Fruit fly (Drosophila melanogaster) whole organism, wandering third instar larva: ENCODE data around the gene Mgat3.
A peak's percentile ranks its signal among the peaks of the same experiment; 100 is the strongest.

Experiments
- Abd-B ChIP-seq: fragments of >200 bp; optimal IDR thresholded peaks from 2 replicates; lab custom pipeline; 2017; ENCODE audit warnings: missing biosample characterization, missing genetic modification characterization
- CG32264 ChIP-seq: fragments of 200-800 bp; sonication (Bioruptor generic); optimal IDR thresholded peaks from 2 replicates; lab custom pipeline; 2016; ENCODE audit warnings: missing biosample characterization, missing genetic modification characterization
- CG9705 ChIP-seq: fragments of 200-800 bp; sonication (Bioruptor generic); optimal IDR thresholded peaks from 2 replicates; lab custom pipeline; 2018; ENCODE audit warnings: missing biosample characterization, mild to moderate bottlenecking, missing genetic modification characterization
- CrebA ChIP-seq: fragments of 200-800 bp; sonication (Bioruptor generic); optimal IDR thresholded peaks from 2 replicates; lab custom pipeline; 2016; ENCODE audit warnings: missing biosample characterization, mild to moderate bottlenecking, missing genetic modification characterization, borderline replicate concordance
- Dfd ChIP-seq: fragments of >200 bp; optimal IDR thresholded peaks from 2 replicates; lab custom pipeline; 2017; ENCODE audit warnings: missing biosample characterization, missing genetic modification characterization
- Dif ChIP-seq: fragments of 200-275, 200-300 bp; sonication (Bioruptor generic); optimal IDR thresholded peaks from 2 replicates; lab custom pipeline; 2018; ENCODE audit warnings: missing biosample characterization, missing genetic modification characterization; ENCODE audit not compliant: partially characterized antibody
- GATAd ChIP-seq: sonication (Bioruptor generic); optimal IDR thresholded peaks from 2 replicates; lab custom pipeline; 2016; ENCODE audit warnings: missing biosample characterization, missing genetic modification characterization
- HLH106 ChIP-seq: fragments of 200-800 bp; optimal IDR thresholded peaks from 3 replicates; lab custom pipeline; 2019; ENCODE audit warnings: missing biosample characterization, mild to moderate bottlenecking, missing genetic modification characterization, moderate library complexity
- Hnf4 ChIP-seq: fragments of 200-800 bp; sonication (Bioruptor generic); optimal IDR thresholded peaks from 2 replicates; lab custom pipeline; 2016; ENCODE audit warnings: missing biosample characterization, mild to moderate bottlenecking, missing genetic modification characterization
- Hr78 ChIP-seq: fragments of >200 bp; optimal IDR thresholded peaks from 2 replicates; lab custom pipeline; 2017; ENCODE audit warnings: missing biosample characterization, missing genetic modification characterization
- Hr83 ChIP-seq: fragments of 200-300 bp; sonication (Bioruptor generic); optimal IDR thresholded peaks from 2 replicates; lab custom pipeline; 2016; ENCODE audit warnings: missing biosample characterization, mild to moderate bottlenecking, missing genetic modification characterization, moderate library complexity; ENCODE audit not compliant: poor library complexity, severe bottlenecking
- Jra ChIP-seq: sonication (Bioruptor generic); optimal IDR thresholded peaks from 2 replicates; lab custom pipeline; 2016; ENCODE audit warnings: missing biosample characterization, missing genetic modification characterization
- Mio ChIP-seq: sonication (Bioruptor generic); optimal IDR thresholded peaks from 2 replicates; lab custom pipeline; 2016; ENCODE audit warnings: missing biosample characterization, missing genetic modification characterization
- Myc ChIP-seq: fragments of >200 bp; optimal IDR thresholded peaks from 2 replicates; lab custom pipeline; 2017
- N ChIP-seq: fragments of >200 bp; optimal IDR thresholded peaks from 2 replicates; lab custom pipeline; 2018; ENCODE audit warnings: missing biosample characterization, missing external identifiers, missing genetic modification characterization
- OdsH ChIP-seq: fragments of 200-800 bp; sonication (Bioruptor generic); optimal IDR thresholded peaks from 2 replicates; lab custom pipeline; 2016; ENCODE audit warnings: missing biosample characterization, mild to moderate bottlenecking, missing genetic modification characterization
- Rel ChIP-seq, 2 experiments: fragments of 200-800 bp; sonication (Bioruptor generic) in 1 of 2; optimal IDR thresholded peaks; 2 replicates in 1 of 2; 3 replicates in 1 of 2; lab custom pipeline; 2016 to 2019; ENCODE audit warnings: mild to moderate bottlenecking in 2 of 2, missing biosample characterization in 2 of 2, missing genetic modification characterization in 2 of 2, moderate library complexity in 1 of 2
- Sp1 ChIP-seq: fragments of 200-800 bp; sonication (Bioruptor generic); optimal IDR thresholded peaks from 3 replicates; lab custom pipeline; 2019; ENCODE audit warnings: missing biosample characterization, mild to moderate bottlenecking, missing genetic modification characterization, moderate library complexity
- Vsx2 ChIP-seq: fragments of 200-300, 225-300 bp; sonication (Bioruptor generic); optimal IDR thresholded peaks from 2 replicates; lab custom pipeline; 2018; ENCODE audit warnings: missing biosample characterization, missing genetic modification characterization; ENCODE audit not compliant: partially characterized antibody
- br ChIP-seq: fragments of 200-800 bp; sonication (Bioruptor generic); optimal IDR thresholded peaks from 2 replicates; lab custom pipeline; 2016; ENCODE audit warnings: missing biosample characterization, missing genetic modification characterization
- brk ChIP-seq: fragments of 200-800 bp; sonication (Bioruptor generic); optimal IDR thresholded peaks from 2 replicates; lab custom pipeline; 2016; ENCODE audit warnings: missing biosample characterization, mild to moderate bottlenecking, missing genetic modification characterization
- dl ChIP-seq, 2 experiments: fragments of 175-275, 200-275 bp in 1 of 2; fragments of 200-275 bp in 1 of 2; sonication (Bioruptor generic); optimal IDR thresholded peaks; lab custom pipeline; 2018; ENCODE audit warnings: mild to moderate bottlenecking in 2 of 2, missing biosample characterization in 2 of 2, missing genetic modification characterization in 2 of 2, moderate library complexity in 2 of 2; ENCODE audit not compliant: partially characterized antibody in 2 of 2, insufficient read depth in 1 of 2
- dmrt93B ChIP-seq: fragments of 200-800 bp; sonication (Bioruptor generic); optimal IDR thresholded peaks from 2 replicates; lab custom pipeline; 2018; ENCODE audit warnings: missing biosample characterization, mild to moderate bottlenecking, missing genetic modification characterization
- dsf ChIP-seq: sonication (Bioruptor generic); optimal IDR thresholded peaks from 2 replicates; lab custom pipeline; 2016; ENCODE audit warnings: missing biosample characterization, missing genetic modification characterization, borderline replicate concordance
- ey ChIP-seq: fragments of 200-800 bp; sonication (Bioruptor generic); optimal IDR thresholded peaks from 2 replicates; lab custom pipeline; 2016; ENCODE audit warnings: missing biosample characterization, missing genetic modification characterization
- foxo ChIP-seq, 2 experiments: fragments of 200-800 bp; sonication (Bioruptor generic); optimal IDR thresholded peaks; 2 replicates in 1 of 2; 3 replicates in 1 of 2; lab custom pipeline; 2016 to 2017; ENCODE audit warnings: missing biosample characterization in 2 of 2, missing genetic modification characterization in 2 of 2
- fru ChIP-seq: fragments of 200-800 bp; sonication (Bioruptor generic); optimal IDR thresholded peaks from 3 replicates; lab custom pipeline; 2016; ENCODE audit warnings: missing biosample characterization, mild to moderate bottlenecking, missing genetic modification characterization
- h ChIP-seq: fragments of 200-800 bp; sonication (Bioruptor generic); optimal IDR thresholded peaks from 3 replicates; lab custom pipeline; 2016; ENCODE audit warnings: missing biosample characterization, mild to moderate bottlenecking, missing genetic modification characterization
- jim ChIP-seq: fragments of 175-275, 200-325 bp; sonication (Bioruptor generic); optimal IDR thresholded peaks from 2 replicates; lab custom pipeline; 2016; ENCODE audit warnings: missing biosample characterization, mild to moderate bottlenecking, missing genetic modification characterization
- lola ChIP-seq: fragments of >200 bp; optimal IDR thresholded peaks from 2 replicates; lab custom pipeline; 2017; ENCODE audit warnings: missing biosample characterization, missing genetic modification characterization
- pan ChIP-seq: fragments of >200 bp; optimal IDR thresholded peaks from 2 replicates; lab custom pipeline; 2017
- psq ChIP-seq: fragments of 200-800 bp; sonication (Bioruptor generic); optimal IDR thresholded peaks from 3 replicates; lab custom pipeline; 2017; ENCODE audit warnings: missing biosample characterization, mild to moderate bottlenecking, missing genetic modification characterization, moderate library complexity
- rgr ChIP-seq: fragments of 200-800 bp; sonication (Bioruptor generic); optimal IDR thresholded peaks from 3 replicates; lab custom pipeline; 2016; ENCODE audit warnings: missing biosample characterization, mild to moderate bottlenecking, missing genetic modification characterization
- sage ChIP-seq: fragments of 200-800 bp; sonication (Bioruptor generic); optimal IDR thresholded peaks from 2 replicates; lab custom pipeline; 2016; ENCODE audit warnings: missing biosample characterization, mild to moderate bottlenecking, missing genetic modification characterization
- sv ChIP-seq: fragments of 200-800 bp; sonication (Bioruptor generic); optimal IDR thresholded peaks from 3 replicates; lab custom pipeline; 2016; ENCODE audit warnings: missing biosample characterization, missing genetic modification characterization
- tai ChIP-seq: sonication (Bioruptor generic); optimal IDR thresholded peaks from 2 replicates; lab custom pipeline; 2016; ENCODE audit warnings: missing biosample characterization, missing genetic modification characterization
- usp ChIP-seq: fragments of >200 bp; optimal IDR thresholded peaks from 2 replicates; lab custom pipeline; 2017; ENCODE audit warnings: missing biosample characterization, missing genetic modification characterization
- woc ChIP-seq: sonication (Bioruptor generic); optimal IDR thresholded peaks from 2 replicates; lab custom pipeline; 2016; ENCODE audit warnings: missing biosample characterization, mild to moderate bottlenecking, missing genetic modification characterization

Gene Mgat3

dm6 chr2L:13156349-13156748 lies 26.0 kb downstream of the Mgat3 start:
- TF ChIP-seq psq, result peak; percentile 22
- TF ChIP-seq Sp1 (GFP tag; lab: Kevin White, UChicago), result peak; percentile 1
- TF ChIP-seq Vsx2 (GFP tag; lab: Kevin White, UChicago), result no peak
- TF ChIP-seq foxo (GFP tag; optimal IDR thresholded peaks at IDR 0.05; lab: Kevin White, UChicago), result peak in 1 of 2 experiments; percentile 24
- no peak for TF ChIP-seq CG9705 (GFP tag; lab: Kevin White, UChicago)
- TF ChIP-seq Hr78 (GFP tag; lab: Kevin White, UChicago), result no peak
- TF ChIP-seq ey (GFP tag; lab: Kevin White, UChicago), result no peak

dm6 chr2L:13154313-13154712 lies 28.1 kb downstream of the Mgat3 start:
- TF ChIP-seq Dif (GFP tag; lab: Kevin White, UChicago) (peak; percentile 14), Dfd (GFP tag; lab: Kevin White, UChicago) (no peak), Jra (GFP tag; lab: Kevin White, UChicago) (no peak), Hr83 (no peak), GATAd (no peak)

- TF ChIP-seq Mio (no peak), dl (GFP tag; optimal IDR thresholded peaks at IDR 0.05; lab: Kevin White, UChicago; ENCODE audit: insufficient read depth in 1 of 2, partially characterized antibody in 2 of 2) (no peak), fru (GFP tag; lab: Kevin White, UChicago) (no peak), sage (GFP tag; lab: Kevin White, UChicago) (no peak), CG32264 (GFP tag; lab: Kevin White, UChicago) (no peak), Vsx2 (GFP tag; lab: Kevin White, UChicago) (no peak), br (GFP tag; lab: Kevin White, UChicago) (no peak), CrebA (GFP tag; lab: Kevin White, UChicago) (no peak), usp (GFP tag; lab: Kevin White, UChicago) (no peak), ey (GFP tag; lab: Kevin White, UChicago) (no peak), Jra (GFP tag; lab: Kevin White, UChicago) (no peak), Abd-B (GFP tag; lab: Kevin White, UChicago) (no peak), Dfd (GFP tag; lab: Kevin White, UChicago) (no peak), lola (no peak), Myc (lab: Kevin White, UChicago) (no peak), CG9705 (GFP tag; lab: Kevin White, UChicago) (no peak), Dif (GFP tag; lab: Kevin White, UChicago) (no peak), Sp1 (GFP tag; lab: Kevin White, UChicago) (peak; percentile 54), OdsH (peak; percentile 20), rgr (peak; percentile 16), brk (GFP tag; lab: Kevin White, UChicago) (no peak), GATAd (no peak), sv (GFP tag; lab: Kevin White, UChicago) (no peak), dsf (no peak), N (no peak), psq (peak; percentile 46), tai (GFP tag; lab: Kevin White, UChicago) (no peak), HLH106 (tag; lab: Kevin White, UChicago) (peak; percentile 62), Hnf4 (GFP tag; lab: Kevin White, UChicago) (no peak), woc (GFP tag; lab: Kevin White, UChicago) (no peak), jim (GFP tag; lab: Kevin White, UChicago) (no peak), h (no peak), Hr78 (GFP tag; lab: Kevin White, UChicago) (no peak), foxo (GFP tag; optimal IDR thresholded peaks at IDR 0.05; lab: Kevin White, UChicago) (peak in 1 of 2 experiments; percentile 38), Hr83 (no peak), pan (lab: Kevin White, UChicago) (no peak), Rel (GFP tag; optimal IDR thresholded peaks at IDR 0.05; lab: Kevin White, UChicago) (no peak), Rel (tag; optimal IDR thresholded peaks at IDR 0.05; lab: Kevin White, UChicago) (no peak), dmrt93B (GFP tag; lab: Kevin White, UChicago) (peak; percentile 3)
- TF ChIP-seq, all 38 proteins: peak for 7
Observed at dm6 chr2L:13146254-13146653, 36.1 kb downstream of the Mgat3 start.
